Worm (Caenorhabditis elegans) whole organism, late embryonic: ENCODE measurements around the gene srsx-28.

ENCODE experiments used
- ceh-6 ChIP-seq: fragments of 200-800 bp; sonication (Bioruptor generic); optimal IDR thresholded peaks from 2 replicates; lab custom pipeline; 2018; ENCODE audit warnings: mild to moderate bottlenecking, missing genetic modification characterization, missing compliant biosample characterization
- elt-2 ChIP-seq: sonication (generic microtip); optimal IDR thresholded peaks from 2 replicates; lab custom pipeline; 2016; ENCODE audit warnings: missing genetic modification reagents, missing genetic modification characterization, missing compliant biosample characterization
- eyg-1 ChIP-seq: sonication (generic microtip); optimal IDR thresholded peaks from 2 replicates; lab custom pipeline; 2016; ENCODE audit warnings: missing genotype, missing genetic modification characterization, missing compliant biosample characterization
- fax-1 ChIP-seq: sonication (generic microtip); optimal IDR thresholded peaks from 2 replicates; lab custom pipeline; 2016; ENCODE audit warnings: missing genotype, missing genetic modification characterization, missing compliant biosample characterization
- fkh-10 ChIP-seq: fragments of 150-350 bp; optimal IDR thresholded peaks from 2 replicates; lab custom pipeline; 2014; ENCODE audit warnings: missing biosample characterization, missing genetic modification reagents, missing genetic modification characterization
- lim-6 ChIP-seq: sonication (generic microtip); optimal IDR thresholded peaks from 2 replicates; lab custom pipeline; 2016; ENCODE audit warnings: missing genetic modification characterization, missing compliant biosample characterization
- nfya-1 ChIP-seq: sonication (generic microtip); optimal IDR thresholded peaks from 2 replicates; lab custom pipeline; 2017; ENCODE audit warnings: missing genetic modification characterization, mild to moderate bottlenecking, missing compliant biosample characterization, antibody characterized with exemption, moderate library complexity
- nhr-11 ChIP-seq: fragments of 150-350 bp; optimal IDR thresholded peaks from 2 replicates; lab custom pipeline; 2014; ENCODE audit warnings: missing biosample characterization, missing genetic modification characterization
- pha-4 ChIP-seq: fragments of 150-350 bp; optimal IDR thresholded peaks from 2 replicates; lab custom pipeline; 2018; ENCODE audit warnings: missing biosample characterization, missing genetic modification reagents, missing genetic modification characterization
- pqm-1 ChIP-seq: sonication (generic microtip); optimal IDR thresholded peaks from 2 replicates; lab custom pipeline; 2016; ENCODE audit warnings: missing genetic modification characterization, missing compliant biosample characterization
- sox-2 ChIP-seq: fragments of 200-800 bp; sonication (Bioruptor generic); IDR thresholded peaks from 2 replicates; pipeline ENCODE4 v1.3.6; 2022; ENCODE audit warnings: missing genetic modification reagents, missing genetic modification characterization, missing compliant biosample characterization
- sox-4 ChIP-seq: sonication (generic microtip); optimal IDR thresholded peaks from 2 replicates; lab custom pipeline; 2017; ENCODE audit warnings: mild to moderate bottlenecking, missing genetic modification characterization, inconsistent platforms, missing compliant biosample characterization
- ttx-3 ChIP-seq: sonication (generic microtip); optimal IDR thresholded peaks from 2 replicates; lab custom pipeline; 2016; ENCODE audit warnings: missing genetic modification reagents, missing genetic modification characterization, missing compliant biosample characterization
- unc-86 ChIP-seq: sonication (generic microtip); optimal IDR thresholded peaks from 2 replicates; lab custom pipeline; 2016; ENCODE audit warnings: missing genetic modification characterization, missing compliant biosample characterization

DNA sequence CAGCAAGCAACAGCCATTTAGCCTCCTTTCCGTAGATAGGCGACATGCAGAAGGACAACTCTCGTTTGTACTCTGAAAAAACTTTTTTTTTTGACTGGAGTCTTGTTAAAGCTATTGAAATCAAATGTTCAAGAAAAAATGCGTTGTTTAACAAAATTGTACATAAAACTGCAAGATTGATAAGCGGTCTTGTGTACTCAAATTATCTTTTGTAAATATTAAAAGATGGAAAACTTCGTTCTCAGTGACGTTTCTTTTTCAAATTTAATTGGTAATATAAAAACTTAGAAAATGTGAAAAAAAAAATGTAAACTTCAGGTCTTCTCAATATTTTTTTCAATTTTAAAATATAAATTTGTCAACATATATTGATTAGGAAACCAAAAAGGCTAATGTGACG lies 41.2 kb upstream of the srsx-28 start:
- TF ChIP-seq pha-4 (tag; lab: Kevin White, UChicago) (no peak), elt-2 (tag; lab: Kevin White, UChicago) (no peak), nhr-11 (tag; lab: Kevin White, UChicago) (no peak), sox-2 (GFP tag; lab: Robert Waterston, UW) (no peak), sox-4 (tag; lab: Kevin White, UChicago) (no peak), nfya-1 (no peak), unc-86 (tag; lab: Kevin White, UChicago) (no peak), ttx-3 (no peak), pqm-1 (no peak), eyg-1 (no peak), lim-6 (no peak), fax-1 (no peak), ceh-6 (GFP tag; lab: Kevin White, UChicago) (no peak), fkh-10 (GFP tag; lab: Kevin White, UChicago) (no peak)
